Fruit fly (Drosophila melanogaster): ENCODE results near the gene jub.
A peak's percentile ranks its signal among the peaks of the same experiment; 100 is the strongest.

jub gene

DNA sequence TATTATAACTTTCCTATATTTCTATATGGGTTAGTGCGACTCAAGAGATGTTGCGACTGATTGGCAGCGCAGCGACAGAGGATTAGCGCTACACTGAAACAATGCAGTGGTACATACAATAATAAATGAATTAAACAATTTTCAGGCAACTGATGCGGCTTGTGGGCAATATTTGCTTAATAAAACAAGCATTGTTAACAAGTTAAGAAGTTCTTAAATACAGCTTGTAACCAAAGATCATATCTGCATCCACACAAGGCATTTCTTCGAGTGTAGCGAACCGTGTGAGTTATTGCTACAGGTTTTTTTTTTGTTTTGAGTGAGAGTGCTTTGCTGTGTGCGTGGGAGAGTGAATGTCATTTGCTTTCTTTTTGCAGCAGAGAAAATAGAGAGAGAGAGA is 8.8 kb upstream of the jub start (continued):
- peak; percentile 85 for TF ChIP-seq Smox (GFP tag; optimal IDR thresholded peaks at IDR 0.05)
- peak; percentile 91 for TF ChIP-seq CG3919 (GFP tag; optimal IDR thresholded peaks at IDR 0.05)
- peak; percentile 96 for TF ChIP-seq CG8119 (GFP tag; IDR thresholded peaks at IDR 0.05)
- peak; percentile 85 for TF ChIP-seq CG10669 (GFP tag; optimal IDR thresholded peaks at IDR 0.05)
- peak; percentile 80 for TF ChIP-seq Hr38 (GFP tag; optimal IDR thresholded peaks at IDR 0.05)
- TF ChIP-seq achi (GFP tag; optimal IDR thresholded peaks at IDR 0.05), result peak; percentile 88
- TF ChIP-seq dac (GFP tag; optimal IDR thresholded peaks at IDR 0.05), result peak; percentile 93
- peak; percentile 86 for TF ChIP-seq vri (GFP tag; optimal IDR thresholded peaks at IDR 0.05)
- peak; percentile 66 for TF ChIP-seq fd85E (GFP tag; optimal IDR thresholded peaks at IDR 0.05)
- peak; percentile 90 for TF ChIP-seq Hr39 (GFP tag; optimal IDR thresholded peaks at IDR 0.05)
- TF ChIP-seq Gug (GFP tag; IDR thresholded peaks at IDR 0.05), result peak; percentile 93
- peak; percentile 76 for TF ChIP-seq CG7368 (GFP tag; optimal IDR thresholded peaks at IDR 0.05)
- peak; percentile 91 for TF ChIP-seq topi (GFP tag; optimal IDR thresholded peaks at IDR 0.05)
- peak; percentile 89 for TF ChIP-seq esn (GFP tag; optimal IDR thresholded peaks at IDR 0.05)
- TF ChIP-seq ss (GFP tag; optimal IDR thresholded peaks at IDR 0.05), result peak; percentile 63 to 85
- TF ChIP-seq CG6854 (GFP tag; optimal IDR thresholded peaks at IDR 0.05), result peak; percentile 45
- TF ChIP-seq CG6808 (GFP tag; optimal IDR thresholded peaks at IDR 0.05), result peak; percentile 78
- peak; percentile 96 for TF ChIP-seq CG15336 (GFP tag; IDR thresholded peaks at IDR 0.05)
- peak; percentile 76 for TF ChIP-seq spab (GFP tag; optimal IDR thresholded peaks at IDR 0.05)
- TF ChIP-seq Met (GFP tag; optimal IDR thresholded peaks at IDR 0.05), result peak; percentile 92
- TF ChIP-seq Eip75B (GFP tag; optimal IDR thresholded peaks at IDR 0.05), result peak; percentile 90
- TF ChIP-seq CG10631 (GFP tag; optimal IDR thresholded peaks at IDR 0.05), result peak; percentile 84
- TF ChIP-seq CG3032 (tag; optimal IDR thresholded peaks at IDR 0.05), result peak; percentile 64
- TF ChIP-seq Ets21C (GFP tag; optimal IDR thresholded peaks at IDR 0.05), result peak; percentile 81
- peak; percentile 87 for TF ChIP-seq acj6 (GFP tag; optimal IDR thresholded peaks at IDR 0.05)
- peak; percentile 73 for TF ChIP-seq CG16779 (tag; optimal IDR thresholded peaks at IDR 0.05)
- TF ChIP-seq CG34406 (GFP tag; optimal IDR thresholded peaks at IDR 0.05), result peak; percentile 90
- peak; percentile 95 for TF ChIP-seq Lpt (GFP tag; optimal IDR thresholded peaks at IDR 0.05)
- peak; percentile 74 to 80 for TF ChIP-seq salr (GFP tag; optimal IDR thresholded peaks at IDR 0.05)
- peak; percentile 90 for TF ChIP-seq OdsH (GFP tag; optimal IDR thresholded peaks at IDR 0.05)
- TF ChIP-seq Eip78C (GFP tag), result peak; percentile 97

DNA sequence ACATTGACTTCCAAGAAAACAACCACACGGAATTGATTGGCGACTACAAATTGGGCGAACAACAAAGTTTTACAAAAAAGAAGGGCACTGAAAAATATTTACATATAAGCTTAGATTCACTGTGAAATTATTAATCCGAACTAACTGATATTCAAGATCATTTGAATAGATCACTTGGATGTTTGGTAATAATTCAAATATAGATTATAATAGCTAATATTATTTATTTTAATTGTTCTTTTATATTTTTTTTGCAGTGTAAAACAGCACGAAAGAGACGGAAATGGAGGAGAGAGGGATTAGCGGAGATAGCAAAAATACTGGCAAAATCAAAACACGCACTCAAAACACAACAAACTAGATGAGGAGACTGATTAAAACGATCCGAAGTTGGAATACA is 8.1 kb upstream of the jub start:
- TF ChIP-seq Ets96B (tag; optimal IDR thresholded peaks at IDR 0.05) (peak; percentile 34), CG15336 (GFP tag; IDR thresholded peaks at IDR 0.05) (peak; percentile 64; the same call in 1 of the 2 replicates), CG32006 (GFP tag; optimal IDR thresholded peaks at IDR 0.05) (peak; percentile 75), CG6276 (GFP tag; optimal IDR thresholded peaks at IDR 0.05) (peak; percentile 52), CG8119 (GFP tag; IDR thresholded peaks at IDR 0.05) (peak; percentile 71), CG34406 (GFP tag; optimal IDR thresholded peaks at IDR 0.05) (peak; percentile 25), CG10669 (GFP tag; optimal IDR thresholded peaks at IDR 0.05) (no peak), salr (GFP tag; optimal IDR thresholded peaks at IDR 0.05) (no peak), CG3032 (tag; optimal IDR thresholded peaks at IDR 0.05) (peak; percentile 46), ss (GFP tag; optimal IDR thresholded peaks at IDR 0.05) (peak in 1 of 2 experiments; percentile 2), Smox (GFP tag; optimal IDR thresholded peaks at IDR 0.05) (no peak), Sox15 (GFP tag; optimal IDR thresholded peaks at IDR 0.05) (no peak), OdsH (GFP tag; optimal IDR thresholded peaks at IDR 0.05) (peak; percentile 26), CG6163 (GFP tag; IDR thresholded peaks at IDR 0.05) (peak; percentile 61; the same call in 2 of the 3 replicates), Sox102F (GFP tag; optimal IDR thresholded peaks at IDR 0.05) (no peak), lz (GFP tag; optimal IDR thresholded peaks at IDR 0.05) (no peak), CG1621 (tag; optimal IDR thresholded peaks at IDR 0.05) (no peak), CG4318 (GFP tag; optimal IDR thresholded peaks at IDR 0.05) (peak; percentile 46), eg (GFP tag; IDR thresholded peaks at IDR 0.05) (peak; percentile 81), CG8632 (GFP tag; optimal IDR thresholded peaks at IDR 0.05) (peak; percentile 16), dac (GFP tag; optimal IDR thresholded peaks at IDR 0.05) (no peak), dsx (GFP tag; optimal IDR thresholded peaks at IDR 0.05; ENCODE audit: poor library complexity, severe bottlenecking) (peak; percentile 61), Eip78C (GFP tag) (peak; percentile 48)

Measured in whole organism, prepupa.